Worm (Caenorhabditis elegans) whole organism, L3 larva: ENCODE measurements around the gene dcr-1.

Experiments
- R02D3.7 ChIP-seq: fragments of 150-350 bp; optimal IDR thresholded peaks from 2 replicates; lab custom pipeline; 2014; ENCODE audit warnings: missing biosample characterization, missing genetic modification characterization
- ZK546.5 ChIP-seq: sonication (generic microtip); optimal IDR thresholded peaks from 2 replicates; lab custom pipeline; 2017; ENCODE audit warnings: missing biosample characterization, missing genetic modification characterization
- elt-3 ChIP-seq, 3 experiments: fragments of 150-350 bp in 1 of 3; sonication (generic microtip) in 2 of 3; optimal IDR thresholded peaks; 2 replicates in 2 of 3; 4 replicates in 1 of 3; lab custom pipeline; 2014 to 2017; ENCODE audit warnings: missing biosample characterization in 3 of 3, missing genetic modification characterization in 3 of 3
- fos-1 ChIP-seq: fragments of 150-350 bp; optimal IDR thresholded peaks from 2 replicates; lab custom pipeline; 2014; ENCODE audit warnings: missing biosample characterization, missing genetic modification characterization
- nhr-11 ChIP-seq: fragments of 150-350 bp; optimal IDR thresholded peaks from 2 replicates; lab custom pipeline; 2014; ENCODE audit warnings: missing biosample characterization, missing genetic modification characterization
- nhr-77 ChIP-seq: fragments of 150-350 bp; optimal IDR thresholded peaks from 2 replicates; lab custom pipeline; 2014; ENCODE audit warnings: missing biosample characterization, missing genetic modification characterization
- pha-4 ChIP-seq: fragments of 150-350 bp; optimal IDR thresholded peaks from 2 replicates; lab custom pipeline; 2014; ENCODE audit warnings: missing biosample characterization, missing genetic modification reagents, missing genetic modification characterization
- unc-62 ChIP-seq: fragments of 150-350 bp; sonication (generic microtip); optimal IDR thresholded peaks from 4 replicates; lab custom pipeline; 2014; ENCODE audit warnings: missing biosample characterization, missing genetic modification reagents, missing genetic modification characterization

DNA sequence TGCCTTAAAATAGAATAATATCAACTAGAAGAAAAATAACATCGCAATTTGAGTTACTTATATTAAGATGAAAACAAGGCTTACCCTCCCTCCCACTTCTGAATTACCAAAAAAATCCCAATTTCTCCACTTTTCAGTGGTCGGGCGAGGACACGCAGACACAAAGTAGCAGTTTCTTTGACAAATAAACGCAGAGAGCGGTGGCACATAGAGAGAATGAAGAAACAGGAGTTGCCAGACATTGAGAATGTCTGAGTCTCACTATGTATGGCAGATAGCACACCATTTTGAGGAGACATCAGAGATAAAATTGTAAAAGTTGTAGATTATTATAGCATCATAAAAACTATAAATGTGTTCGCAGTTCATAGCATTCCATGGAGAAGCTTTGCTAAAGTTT is 45.2 kb upstream of the dcr-1 start:
- TF ChIP-seq R02D3.7 (no peak), elt-3 (tag; optimal IDR thresholded peaks at IDR 0.05; lab: Kevin White, UChicago) (no peak), nhr-11 (tag; lab: Kevin White, UChicago) (no peak), fos-1 (no peak), nhr-77 (tag; lab: Kevin White, UChicago) (peak; percentile 6), unc-62 (GFP tag; lab: Kevin White, UChicago) (no peak), pha-4 (peak; percentile 84), ZK546.5 (tag; lab: Kevin White, UChicago) (no peak)
